Fruit fly (Drosophila melanogaster) whole organism, embryonic: Measurements from ENCODE around the gene SCaMC.

ENCODE experiments used
- Antp ChIP-seq: fragments of 200-800 bp; sonication (Bioruptor generic); optimal IDR thresholded peaks from 3 replicates; lab custom pipeline; 2016; ENCODE audit warnings: missing biosample characterization, missing genetic modification characterization
- Asciz ChIP-seq: fragments of 200-800 bp; sonication (Bioruptor generic); optimal IDR thresholded peaks from 2 replicates; lab custom pipeline; 2017; ENCODE audit warnings: missing biosample characterization, mild to moderate bottlenecking, missing genetic modification characterization, missing genetic modification reagents
- BtbVII ChIP-seq: fragments of 200-800 bp; sonication (Bioruptor generic); optimal IDR thresholded peaks from 3 replicates; lab custom pipeline; 2017; ENCODE audit warnings: missing biosample characterization, mild to moderate bottlenecking, missing genetic modification characterization
- CG11085 ChIP-seq: fragments of 200-800 bp; sonication (Bioruptor generic); IDR thresholded peaks from 2 replicates; pipeline ENCODE4 v1.3.6; 2022; ENCODE audit warnings: missing biosample characterization, missing genetic modification characterization
- CG12219 ChIP-seq: fragments of 200-800 bp; sonication (Bioruptor generic); optimal IDR thresholded peaks from 3 replicates; lab custom pipeline; 2018; ENCODE audit warnings: missing biosample characterization, mild to moderate bottlenecking, missing genetic modification characterization
- CG14860 ChIP-seq: fragments of 200-800 bp; sonication (Bioruptor generic); IDR thresholded peaks from 3 replicates; pipeline ENCODE4 v1.3.6; 2022; ENCODE audit warnings: missing biosample characterization, missing genetic modification characterization; ENCODE audit not compliant: partially characterized antibody
- CG15514 ChIP-seq: fragments of 200-800 bp; sonication (Bioruptor generic); optimal IDR thresholded peaks from 3 replicates; lab custom pipeline; 2017; ENCODE audit warnings: missing biosample characterization, missing genetic modification characterization, mild to moderate bottlenecking, moderate library complexity, missing genetic modification reagents
- CG16813 ChIP-seq: fragments of 200-800 bp; sonication (Bioruptor generic); IDR thresholded peaks from 3 replicates; pipeline ENCODE4 v1.3.6; 2022; ENCODE audit warnings: missing biosample characterization, missing genetic modification characterization; ENCODE audit not compliant: partially characterized antibody
- CG2129 ChIP-seq: fragments of 200-800 bp; sonication (Bioruptor generic); IDR thresholded peaks from 2 replicates; pipeline ENCODE4 v1.3.6; 2022; ENCODE audit warnings: missing biosample characterization, missing genetic modification characterization; ENCODE audit not compliant: partially characterized antibody
- CG3065 ChIP-seq: fragments of 200-800 bp; sonication (Bioruptor generic); optimal IDR thresholded peaks from 2 replicates; lab custom pipeline; 2016; ENCODE audit warnings: missing biosample characterization, missing genetic modification characterization
- CG42726 ChIP-seq: fragments of 200-800 bp; sonication (Bioruptor generic); IDR thresholded peaks from 2 replicates; pipeline ENCODE4 v1.3.6; 2022; ENCODE audit warnings: missing biosample characterization, missing genetic modification characterization; ENCODE audit not compliant: partially characterized antibody
- CG4424 ChIP-seq: fragments of 200-800 bp; sonication (Bioruptor generic); optimal IDR thresholded peaks from 3 replicates; lab custom pipeline; 2016; ENCODE audit warnings: missing biosample characterization, missing genetic modification characterization
- CG6272 ChIP-seq: fragments of 200-800 bp; sonication (Bioruptor generic); IDR thresholded peaks from 2 replicates; pipeline ENCODE4 v1.3.6; 2022; ENCODE audit warnings: missing biosample characterization, missing genetic modification characterization
- CG7745 ChIP-seq: fragments of 200-800 bp; sonication (Bioruptor generic); optimal IDR thresholded peaks from 2 replicates; lab custom pipeline; 2018; ENCODE audit warnings: missing biosample characterization, mild to moderate bottlenecking, missing genetic modification characterization, moderate library complexity
- CG8359 ChIP-seq: fragments of 200-800 bp; sonication (Bioruptor generic); optimal IDR thresholded peaks from 2 replicates; lab custom pipeline; 2017; ENCODE audit warnings: missing biosample characterization, mild to moderate bottlenecking, missing genetic modification characterization, borderline replicate concordance
- CG8765 ChIP-seq: fragments of 200-800 bp; sonication (Bioruptor generic); IDR thresholded peaks from 2 replicates; pipeline ENCODE4 v1.3.6; 2022; ENCODE audit warnings: missing biosample characterization, missing genetic modification characterization
- CG9437 ChIP-seq: fragments of 200-800 bp; sonication (Bioruptor generic); optimal IDR thresholded peaks from 2 replicates; lab custom pipeline; 2018; ENCODE audit warnings: missing biosample characterization, mild to moderate bottlenecking, missing genetic modification characterization
- CG9797 ChIP-seq: fragments of 200-800 bp; sonication (Bioruptor generic); optimal IDR thresholded peaks from 3 replicates; lab custom pipeline; 2018; ENCODE audit warnings: missing biosample characterization, mild to moderate bottlenecking, missing genetic modification characterization
- Dfd ChIP-seq, 2 experiments: fragments of >200 bp; optimal IDR thresholded peaks; 2 replicates each; lab custom pipeline; 2017; ENCODE audit warnings: missing biosample characterization in 2 of 2, missing genetic modification characterization in 2 of 2
- Dp ChIP-seq: fragments of 200-800 bp; sonication (Bioruptor generic); optimal IDR thresholded peaks from 2 replicates; lab custom pipeline; 2018; ENCODE audit warnings: missing biosample characterization, mild to moderate bottlenecking, missing genetic modification characterization, moderate library complexity
- Fer3 ChIP-seq: fragments of 200-800 bp; sonication (Bioruptor generic); optimal IDR thresholded peaks from 2 replicates; lab custom pipeline; 2018; ENCODE audit warnings: missing biosample characterization, mild to moderate bottlenecking, missing genetic modification characterization, moderate library complexity
- HLH54F ChIP-seq: fragments of 200-800 bp; sonication (Bioruptor generic); optimal IDR thresholded peaks from 3 replicates; lab custom pipeline; 2016; ENCODE audit warnings: missing biosample characterization, missing genetic modification characterization
- MTF-1 ChIP-seq: fragments of 200-800 bp; sonication (Bioruptor generic); optimal IDR thresholded peaks from 2 replicates; lab custom pipeline; 2018; ENCODE audit warnings: missing biosample characterization, mild to moderate bottlenecking, missing genetic modification characterization, borderline replicate concordance
- Max ChIP-seq: fragments of 200-800 bp; sonication (Bioruptor generic); optimal IDR thresholded peaks from 2 replicates; lab custom pipeline; 2016; ENCODE audit warnings: missing biosample characterization, mild to moderate bottlenecking, missing genetic modification characterization
- Mrtf ChIP-seq: fragments of 200-800 bp; sonication (Bioruptor generic); IDR thresholded peaks from 3 replicates; pipeline ENCODE4 v1.3.6; 2022; ENCODE audit warnings: missing biosample characterization, missing genetic modification characterization
- Pdp1 ChIP-seq, 2 experiments: fragments of 200-800 bp; sonication (Bioruptor generic); optimal IDR thresholded peaks; 3 replicates each; lab custom pipeline; 2016; ENCODE audit warnings: missing biosample characterization in 2 of 2, missing genetic modification characterization in 2 of 2, mild to moderate bottlenecking in 1 of 2, moderate library complexity in 1 of 2
- Scr ChIP-seq: fragments of 200-800 bp; sonication (Bioruptor generic); IDR thresholded peaks from 2 replicates; pipeline ENCODE4 v1.3.6; 2022; ENCODE audit warnings: missing biosample characterization, missing genetic modification characterization; ENCODE audit not compliant: partially characterized antibody
- Sin3A ChIP-seq: fragments of >200 bp; optimal IDR thresholded peaks from 2 replicates; lab custom pipeline; 2018
- Sox100B ChIP-seq: fragments of 200-800 bp; sonication (Bioruptor generic); optimal IDR thresholded peaks from 3 replicates; lab custom pipeline; 2018; ENCODE audit warnings: missing biosample characterization, mild to moderate bottlenecking, missing genetic modification characterization
- Stat92E ChIP-seq, 3 experiments: fragments of >200 bp in 2 of 3; fragments of 200-800 bp in 1 of 3; sonication (Bioruptor generic) in 1 of 3; optimal IDR thresholded peaks; 2 replicates each; lab custom pipeline; 2017 to 2019; ENCODE audit warnings: missing biosample characterization in 3 of 3, missing genetic modification characterization in 3 of 3, mild to moderate bottlenecking in 1 of 3, moderate library complexity in 1 of 3
- Usf ChIP-seq: fragments of 200-800 bp; sonication (Bioruptor generic); optimal IDR thresholded peaks from 2 replicates; lab custom pipeline; 2017; ENCODE audit warnings: missing genotype, missing biosample characterization, missing genetic modification characterization
- YL-1 ChIP-seq: fragments of 200-800 bp; sonication (Bioruptor generic); optimal IDR thresholded peaks from 3 replicates; lab custom pipeline; 2017; ENCODE audit warnings: missing biosample characterization, mild to moderate bottlenecking, missing genetic modification characterization
- caup ChIP-seq: fragments of 200-800 bp; sonication (Bioruptor generic); optimal IDR thresholded peaks from 3 replicates; lab custom pipeline; 2017; ENCODE audit warnings: missing biosample characterization, mild to moderate bottlenecking, missing genetic modification characterization, moderate library complexity; ENCODE audit not compliant: severe bottlenecking
- crol ChIP-seq: fragments of 200-800 bp; sonication (Bioruptor generic); IDR thresholded peaks from 2 replicates; pipeline ENCODE4 v1.3.6; 2022; ENCODE audit warnings: missing biosample characterization, missing genetic modification characterization
- dimm ChIP-seq: fragments of 200-800 bp; sonication (Bioruptor generic); IDR thresholded peaks from 2 replicates; pipeline ENCODE4 v1.3.6; 2022; ENCODE audit warnings: missing biosample characterization, missing genetic modification characterization
- dmrt11E ChIP-seq: fragments of 200-800 bp; sonication (Bioruptor generic); optimal IDR thresholded peaks from 3 replicates; lab custom pipeline; 2018; ENCODE audit warnings: missing biosample characterization, mild to moderate bottlenecking, missing genetic modification characterization, moderate library complexity
- dpn ChIP-seq, 2 experiments: fragments of 200-800 bp; sonication (Bioruptor generic); optimal IDR thresholded peaks; 3 replicates each; lab custom pipeline; 2016; ENCODE audit warnings: missing biosample characterization in 2 of 2, missing genetic modification characterization in 2 of 2
- dysf ChIP-seq: fragments of 200-800 bp; sonication (Bioruptor generic); IDR thresholded peaks from 3 replicates; pipeline ENCODE4 v1.3.6; 2022; ENCODE audit warnings: missing biosample characterization, missing genetic modification characterization
- emc ChIP-seq: fragments of 200-800 bp; sonication (Bioruptor generic); optimal IDR thresholded peaks from 2 replicates; lab custom pipeline; 2016; ENCODE audit warnings: missing biosample characterization, missing genetic modification characterization
- ems ChIP-seq: fragments of 200-800 bp; sonication (Bioruptor generic); optimal IDR thresholded peaks from 3 replicates; lab custom pipeline; 2016; ENCODE audit warnings: missing biosample characterization, missing genetic modification characterization
- exex ChIP-seq: fragments of 200-800 bp; sonication (Bioruptor generic); optimal IDR thresholded peaks from 4 replicates; lab custom pipeline; 2018; ENCODE audit warnings: missing biosample characterization, mild to moderate bottlenecking, missing genetic modification characterization, moderate library complexity
- fd102C ChIP-seq: fragments of 200-800 bp; sonication (Bioruptor generic); optimal IDR thresholded peaks from 2 replicates; lab custom pipeline; 2018; ENCODE audit warnings: missing biosample characterization, mild to moderate bottlenecking, missing genetic modification characterization, moderate library complexity
- her ChIP-seq: fragments of 200-800 bp; sonication (Bioruptor generic); optimal IDR thresholded peaks from 2 replicates; lab custom pipeline; 2016; ENCODE audit warnings: missing biosample characterization, missing genetic modification characterization
- lilli ChIP-seq: fragments of 200-800 bp; sonication (Bioruptor generic); optimal IDR thresholded peaks from 3 replicates; lab custom pipeline; 2016; ENCODE audit warnings: missing biosample characterization, missing genetic modification characterization
- nom ChIP-seq: fragments of 200-800 bp; sonication (Bioruptor generic); optimal IDR thresholded peaks from 2 replicates; lab custom pipeline; 2017; ENCODE audit warnings: missing biosample characterization, missing genetic modification characterization, mild to moderate bottlenecking, moderate library complexity, missing genetic modification reagents
- otp ChIP-seq: fragments of 200-800 bp; sonication (Bioruptor generic); IDR thresholded peaks from 3 replicates; pipeline ENCODE4, ENCODE4 v1.3.6; 2022; ENCODE audit warnings: missing biosample characterization, missing genetic modification characterization
- pzg ChIP-seq: fragments of 200-800 bp; sonication (Bioruptor generic); optimal IDR thresholded peaks from 3 replicates; lab custom pipeline; 2018; ENCODE audit warnings: missing biosample characterization, mild to moderate bottlenecking, missing genetic modification characterization, moderate library complexity
- ranshi ChIP-seq: fragments of 200-800 bp; sonication (Bioruptor generic); IDR thresholded peaks from 2 replicates; pipeline ENCODE4 v1.3.6; 2022; ENCODE audit warnings: missing biosample characterization, missing genetic modification characterization
- stwl ChIP-seq: fragments of 200-800 bp; sonication (Bioruptor generic); optimal IDR thresholded peaks from 3 replicates; lab custom pipeline; 2018; ENCODE audit warnings: missing biosample characterization, mild to moderate bottlenecking, missing genetic modification characterization, moderate library complexity
- sug ChIP-seq: fragments of 200-800 bp; optimal IDR thresholded peaks from 2 replicates; lab custom pipeline; 2019; ENCODE audit warnings: missing biosample characterization, mild to moderate bottlenecking, missing genetic modification characterization, moderate library complexity

Gene SCaMC

dm6 chr3L:12399171-12399570 lies 15.5 kb downstream of the SCaMC start, which contains the start of gene CG32104 (continued):
- TF ChIP-seq sug (tag; lab: Kevin White, UChicago) (no peak), pzg (GFP tag; lab: Kevin White, UChicago) (peak; percentile 47), CG4424 (GFP tag; lab: Kevin White, UChicago) (no peak), lilli (GFP tag; lab: Kevin White, UChicago) (no peak), ranshi (GFP tag; lab: Robert Waterston, UW) (no peak), Scr (GFP tag; lab: Robert Waterston, UW) (no peak), Asciz (GFP tag; lab: Kevin White, UChicago) (no peak), BtbVII (GFP tag; lab: Kevin White, UChicago) (no peak), CG8765 (no peak), dmrt11E (no peak), HLH54F (GFP tag; lab: Kevin White, UChicago) (no peak), MTF-1 (GFP tag; lab: Kevin White, UChicago) (no peak), CG14860 (GFP tag; lab: Robert Waterston, UW) (no peak), Fer3 (no peak), Usf (no peak), Sox100B (GFP tag; lab: Kevin White, UChicago) (no peak), nom (GFP tag; lab: Kevin White, UChicago) (no peak), CG12219 (GFP tag; lab: Kevin White, UChicago) (no peak), dysf (GFP tag; lab: Robert Waterston, UW) (no peak), Sin3A (peak; percentile 16), CG3065 (GFP tag; lab: Kevin White, UChicago) (no peak), CG8359 (no peak), CG9437 (no peak), CG2129 (GFP tag; lab: Robert Waterston, UW) (no peak), ems (no peak), CG6272 (GFP tag; lab: Robert Waterston, UW) (no peak), Mrtf (GFP tag; lab: Robert Waterston, UW) (no peak), Stat92E (GFP tag; optimal IDR thresholded peaks at IDR 0.05; lab: Kevin White, UChicago) (peak in 1 of 3 experiments; percentile 58), CG16813 (no peak), Max (GFP tag; lab: Kevin White, UChicago) (no peak), CG7745 (tag; lab: Kevin White, UChicago) (no peak), emc (no peak), dpn (GFP tag; optimal IDR thresholded peaks at IDR 0.05; lab: Kevin White, UChicago) (no peak), Dfd (GFP tag; optimal IDR thresholded peaks at IDR 0.05; lab: Kevin White, UChicago) (no peak), otp (no peak), fd102C (no peak), exex (tag; lab: Kevin White, UChicago) (peak; percentile 60), Dp (peak; percentile 82), CG42726 (GFP tag; lab: Robert Waterston, UW) (no peak), CG11085 (no peak), stwl (peak; percentile 53), dimm (GFP tag; lab: Robert Waterston, UW) (no peak), crol (no peak), Pdp1 (GFP tag; optimal IDR thresholded peaks at IDR 0.05; lab: Kevin White, UChicago) (no peak), Antp (GFP tag; lab: Kevin White, UChicago) (no peak), CG15514 (GFP tag; lab: Kevin White, UChicago) (peak; percentile 63), caup (GFP tag; lab: Kevin White, UChicago) (no peak), her (GFP tag; lab: Kevin White, UChicago) (no peak), CG9797 (GFP tag; lab: Kevin White, UChicago) (peak; percentile 54), YL-1 (peak; percentile 47)
